Worm (Caenorhabditis elegans) whole organism, L2 larva: Measurements from ENCODE around the gene skr-10.

Experiments used
- C34F6.9 ChIP-seq: fragments of 150-350 bp; optimal IDR thresholded peaks from 2 replicates; lab custom pipeline; 2014; ENCODE audit warnings: missing biosample characterization, missing genetic modification characterization
- R02D3.7 ChIP-seq: fragments of 150-350 bp; optimal IDR thresholded peaks from 2 replicates; lab custom pipeline; 2014; ENCODE audit warnings: missing biosample characterization, missing genetic modification characterization
- Y55F3AM.14 ChIP-seq: fragments of 200-800 bp; sonication (Bioruptor generic); optimal IDR thresholded peaks from 2 replicates; lab custom pipeline; 2018; ENCODE audit warnings: mild to moderate bottlenecking, missing genetic modification characterization, missing compliant biosample characterization
- alr-1 ChIP-seq: fragments of 150-350 bp; optimal IDR thresholded peaks from 2 replicates; lab custom pipeline; 2014; ENCODE audit warnings: missing biosample characterization, missing genetic modification characterization
- aly-2 ChIP-seq: fragments of 150-350 bp; optimal IDR thresholded peaks from 2 replicates; lab custom pipeline; 2014; ENCODE audit warnings: missing biosample characterization, missing genetic modification characterization
- blmp-1 ChIP-seq: sonication (generic microtip); optimal IDR thresholded peaks from 2 replicates; lab custom pipeline; 2017; ENCODE audit warnings: missing genetic modification characterization, mild to moderate bottlenecking, missing compliant biosample characterization, antibody characterized with exemption, moderate library complexity; ENCODE audit not compliant: insufficient read depth
- ceh-82 ChIP-seq: fragments of 150-350 bp; optimal IDR thresholded peaks from 2 replicates; lab custom pipeline; 2014; ENCODE audit warnings: missing biosample characterization, missing genetic modification characterization
- dmd-4 ChIP-seq: sonication (generic microtip); optimal IDR thresholded peaks from 2 replicates; lab custom pipeline; 2017; ENCODE audit warnings: missing biosample characterization, missing genetic modification characterization
- elt-1 ChIP-seq: fragments of 150-350 bp; optimal IDR thresholded peaks from 2 replicates; lab custom pipeline; 2014; ENCODE audit warnings: missing biosample characterization, missing genetic modification characterization
- elt-3 ChIP-seq: sonication (generic microtip); optimal IDR thresholded peaks from 2 replicates; lab custom pipeline; 2017; ENCODE audit warnings: missing biosample characterization, missing genetic modification characterization
- fos-1 ChIP-seq: fragments of 150-350 bp; optimal IDR thresholded peaks from 2 replicates; lab custom pipeline; 2014; ENCODE audit warnings: missing biosample characterization, missing genetic modification characterization
- gmeb-1 ChIP-seq: fragments of 150-350 bp; optimal IDR thresholded peaks from 2 replicates; lab custom pipeline; 2014; ENCODE audit warnings: missing biosample characterization, missing genetic modification characterization
- lin-39 ChIP-seq: fragments of 150-350 bp; optimal IDR thresholded peaks from 2 replicates; lab custom pipeline; 2014; ENCODE audit warnings: missing biosample characterization, missing genetic modification reagents, missing genetic modification characterization
- mab-5 ChIP-seq: fragments of 150-350 bp; optimal IDR thresholded peaks from 2 replicates; lab custom pipeline; 2014; ENCODE audit warnings: missing biosample characterization, missing genetic modification characterization
- mdl-1 ChIP-seq, 2 experiments: fragments of 150-350 bp in 1 of 2; sonication (generic microtip) in 1 of 2; optimal IDR thresholded peaks; 2 replicates each; lab custom pipeline; 2017; ENCODE audit warnings: missing biosample characterization in 2 of 2, missing genetic modification characterization in 2 of 2
- nhr-11 ChIP-seq: fragments of 150-350 bp; optimal IDR thresholded peaks from 2 replicates; lab custom pipeline; 2014; ENCODE audit warnings: missing biosample characterization, missing genetic modification characterization
- nhr-12 ChIP-seq: fragments of 150-350 bp; optimal IDR thresholded peaks from 2 replicates; lab custom pipeline; 2014; ENCODE audit warnings: missing biosample characterization, missing genetic modification characterization
- nhr-21 ChIP-seq: fragments of 150-350 bp; optimal IDR thresholded peaks from 2 replicates; lab custom pipeline; 2014; ENCODE audit warnings: missing biosample characterization, missing genetic modification characterization
- nhr-23 ChIP-seq: fragments of 150-350 bp; optimal IDR thresholded peaks from 2 replicates; lab custom pipeline; 2014; ENCODE audit warnings: missing biosample characterization, missing genetic modification reagents, missing genetic modification characterization
- nhr-25 ChIP-seq: fragments of 150-350 bp; sonication (generic microtip); optimal IDR thresholded peaks from 3 replicates; lab custom pipeline; 2014; ENCODE audit warnings: missing biosample characterization, missing genetic modification characterization
- skn-1 ChIP-seq: sonication (generic microtip); optimal IDR thresholded peaks from 2 replicates; lab custom pipeline; 2017; ENCODE audit warnings: missing biosample characterization, missing genetic modification characterization
- sma-3 ChIP-seq: sonication (generic microtip); optimal IDR thresholded peaks from 2 replicates; lab custom pipeline; 2016; ENCODE audit warnings: missing genetic modification reagents, missing genetic modification characterization, missing compliant biosample characterization
- sma-9 ChIP-seq, 2 experiments: fragments of 150-350 bp in 1 of 2; sonication (generic microtip) in 1 of 2; optimal IDR thresholded peaks; 2 replicates each; lab custom pipeline; 2014 to 2016; ENCODE audit warnings: missing genetic modification characterization in 2 of 2, mild to moderate bottlenecking in 1 of 2, missing biosample characterization in 1 of 2, missing compliant biosample characterization in 1 of 2, missing genetic modification reagents in 1 of 2, moderate library complexity in 1 of 2
- unc-55 ChIP-seq: fragments of 150-350 bp; sonication (generic microtip); optimal IDR thresholded peaks from 3 replicates; lab custom pipeline; 2014; ENCODE audit warnings: missing biosample characterization, missing genetic modification reagents, missing genetic modification characterization
- unc-62 ChIP-seq: fragments of 150-350 bp; optimal IDR thresholded peaks from 2 replicates; lab custom pipeline; 2014; ENCODE audit warnings: missing biosample characterization, missing genetic modification reagents, missing genetic modification characterization
- zag-1 ChIP-seq: fragments of 150-350 bp; optimal IDR thresholded peaks from 2 replicates; lab custom pipeline; 2014; ENCODE audit warnings: missing biosample characterization, missing genetic modification characterization
- ztf-1 ChIP-seq: fragments of 200-800 bp; sonication (Bioruptor generic); conservative IDR thresholded peaks from 2 replicates; pipeline ENCODE4 v1.3.6; 2022; ENCODE audit warnings: missing genetic modification characterization, missing compliant biosample characterization
- ztf-4 ChIP-seq: fragments of 150-350 bp; optimal IDR thresholded peaks from 2 replicates; lab custom pipeline; 2014; ENCODE audit warnings: missing biosample characterization, missing genetic modification characterization

The skr-10 gene

ce11 chrIV:15991416-15991815, 44.8 kb downstream of the skr-10 start:
- no peak for TF ChIP-seq sma-3 (GFP tag; lab: Kevin White, UChicago)
- no peak for TF ChIP-seq sma-9 (GFP tag; optimal IDR thresholded peaks at IDR 0.05; lab: Kevin White, UChicago)
- TF ChIP-seq sma-9 (tag; optimal IDR thresholded peaks at IDR 0.05; lab: Kevin White, UChicago): no peak
- TF ChIP-seq nhr-23: no peak
- no peak for TF ChIP-seq nhr-21
- no peak for TF ChIP-seq nhr-25 (tag; lab: Kevin White, UChicago)
- TF ChIP-seq skn-1 (tag; lab: Kevin White, UChicago): no peak
- no peak for TF ChIP-seq unc-62 (GFP tag; lab: Kevin White, UChicago)
- no peak for TF ChIP-seq mdl-1 (tag; optimal IDR thresholded peaks at IDR 0.05; lab: Kevin White, UChicago)
- TF ChIP-seq C34F6.9 (tag; lab: Kevin White, UChicago): no peak
- no peak for TF ChIP-seq ceh-82 (tag; lab: Kevin White, UChicago)
- no peak for TF ChIP-seq gmeb-1 (tag; lab: Kevin White, UChicago)
- no peak for TF ChIP-seq R02D3.7
- TF ChIP-seq alr-1 (tag; lab: Kevin White, UChicago): no peak
- TF ChIP-seq aly-2 (tag; lab: Kevin White, UChicago): no peak
- TF ChIP-seq fos-1 (tag; lab: Kevin White, UChicago): no peak

- TF ChIP-seq ztf-4 (tag; lab: Kevin White, UChicago) (no peak), mab-5 (tag; lab: Kevin White, UChicago) (no peak), nhr-12 (tag; lab: Kevin White, UChicago) (no peak), C34F6.9 (tag; lab: Kevin White, UChicago) (no peak), zag-1 (tag; lab: Kevin White, UChicago) (no peak), elt-1 (no peak), fos-1 (tag; lab: Kevin White, UChicago) (no peak), nhr-11 (tag; lab: Kevin White, UChicago) (no peak), unc-55 (GFP tag; lab: Kevin White, UChicago) (no peak), elt-3 (tag; lab: Kevin White, UChicago) (no peak), ztf-1 (GFP tag; lab: Robert Waterston, UW) (no peak), dmd-4 (tag; lab: Kevin White, UChicago) (no peak), lin-39 (tag; lab: Kevin White, UChicago) (no peak), Y55F3AM.14 (GFP tag; lab: Kevin White, UChicago) (no peak), blmp-1 (no peak)
These were observed 47.9 kb downstream of the skr-10 start, which contains the start of gene Y105C5B.20 for ce11 chrIV:15994505-15994904. Y105C5B.20 (minus strand) TSS chrIV:15994605.
